Worm (Caenorhabditis elegans): ENCODE results near the gene ZK892.4.

- TF ChIP-seq pes-1 (GFP tag; IDR thresholded peaks at IDR 0.05) (no peak), F13C5.2 (tag; optimal IDR thresholded peaks at IDR 0.05) (no peak), sea-1 (GFP tag; conservative IDR thresholded peaks at IDR 0.05) (no peak), hnd-1 (tag; optimal IDR thresholded peaks at IDR 0.05) (no peak), ama-1 (optimal IDR thresholded peaks at IDR 0.05) (no peak), tra-4 (tag; optimal IDR thresholded peaks at IDR 0.05) (no peak), tbx-37 (GFP tag; conservative IDR thresholded peaks at IDR 0.05) (no peak)
Measured at ce11 chrII:10012490-10012889, 6.1 kb downstream of the ZK892.4 start.

Measured in whole organism, early embryonic.